Fruit fly (Drosophila melanogaster): ENCODE results near the gene CG34165.

Gene CG34165

dm6 chr2L:14680371-14680899 is 33.1 kb upstream of the CG34165 start:
- TF ChIP-seq Xbp1 (GFP tag; optimal IDR thresholded peaks at IDR 0.05) (no peak), bbx (GFP tag; IDR thresholded peaks at IDR 0.05; ENCODE audit: partially characterized antibody) (no peak), CG14014 (GFP tag; IDR thresholded peaks at IDR 0.05) (no peak), caup (GFP tag; optimal IDR thresholded peaks at IDR 0.05; ENCODE audit: severe bottlenecking) (peak; percentile 2), CTCF (GFP tag; optimal IDR thresholded peaks at IDR 0.05) (no peak), ro (GFP tag; IDR thresholded peaks at IDR 0.05) (no peak), Dref (GFP tag; IDR thresholded peaks at IDR 0.05) (no peak), CG9437 (GFP tag; optimal IDR thresholded peaks at IDR 0.05) (no peak), sens (GFP tag) (peak; percentile 24), CG13894 (tag; optimal IDR thresholded peaks at IDR 0.05) (no peak), CG12104 (GFP tag; optimal IDR thresholded peaks at IDR 0.05) (no peak), rib (GFP tag; IDR thresholded peaks at IDR 0.05) (no peak), Xrp1 (GFP tag; IDR thresholded peaks at IDR 0.05) (no peak), ash1 (GFP tag; optimal IDR thresholded peaks at IDR 0.05) (no peak), lab (GFP tag; optimal IDR thresholded peaks at IDR 0.05) (peak; percentile 10), salm (tag; optimal IDR thresholded peaks at IDR 0.05) (peak; percentile 6), grn (GFP tag; optimal IDR thresholded peaks at IDR 0.05) (no peak), vvl (GFP tag; IDR thresholded peaks at IDR 0.05) (peak; percentile 64), sd (tag; optimal IDR thresholded peaks at IDR 0.05) (peak; percentile 64), pros (GFP tag; optimal IDR thresholded peaks at IDR 0.05) (no peak), chinmo (GFP tag; IDR thresholded peaks at IDR 0.05; ENCODE audit: partially characterized antibody) (peak; percentile 71; the same call in 2 of the 4 replicates), Sry-β (GFP tag; optimal IDR thresholded peaks at IDR 0.05) (no peak), CG13296 (GFP tag; optimal IDR thresholded peaks at IDR 0.05) (peak; percentile 29), Atf6 (GFP tag; IDR thresholded peaks at IDR 0.05) (no peak), CG3726 (GFP tag; IDR thresholded peaks at IDR 0.05) (no peak), CG15269 (tag; optimal IDR thresholded peaks at IDR 0.05) (no peak), CG34224 (GFP tag; IDR thresholded peaks at IDR 0.05; ENCODE audit: partially characterized antibody) (no peak), CG12744 (GFP tag; optimal IDR thresholded peaks at IDR 0.05) (no peak), Fer1 (GFP tag; optimal IDR thresholded peaks at IDR 0.05) (no peak)

DNA sequence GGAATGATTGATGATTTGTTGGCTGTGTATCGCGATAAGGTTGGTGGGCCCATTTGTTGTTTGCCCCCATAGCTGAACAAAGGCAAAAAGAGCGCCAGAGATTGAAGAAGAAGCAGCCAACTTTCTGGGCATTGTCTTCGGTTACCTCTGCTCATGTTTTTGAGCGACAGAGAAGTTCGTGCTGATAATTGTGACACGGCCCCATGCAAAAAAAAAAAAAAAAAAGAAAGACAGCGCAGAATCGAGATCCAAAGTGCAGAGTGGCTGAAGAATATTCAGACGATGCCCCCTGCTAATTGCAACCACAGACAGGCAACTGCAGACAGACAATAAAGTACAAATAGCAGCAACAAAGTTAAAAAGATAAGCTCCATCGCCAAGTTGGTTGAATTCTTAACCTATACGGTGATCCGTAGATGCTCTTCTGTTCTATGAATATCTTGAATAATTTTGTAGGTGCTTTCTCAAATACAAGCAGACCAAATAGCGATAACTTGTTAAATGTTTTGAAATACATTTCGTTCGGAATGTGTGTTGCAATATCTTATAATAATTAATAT is 31.1 kb upstream of the CG34165 start:
- TF ChIP-seq Atf6 (GFP tag; IDR thresholded peaks at IDR 0.05) (0 out of 2 replicates have a peak, but pooled peaks have one; percentile 1), Asciz (GFP tag; optimal IDR thresholded peaks at IDR 0.05) (no peak), Vsx1 (GFP tag; optimal IDR thresholded peaks at IDR 0.05) (no peak), Med (GFP tag) (peak; percentile 41), D19A (tag; optimal IDR thresholded peaks at IDR 0.05) (peak; percentile 46), CG2889 (GFP tag; IDR thresholded peaks at IDR 0.05) (no peak)

- TF ChIP-seq Hand (GFP tag; optimal IDR thresholded peaks at IDR 0.05): no peak
- TF ChIP-seq chm (GFP tag; IDR thresholded peaks at IDR 0.05): no peak
- TF ChIP-seq zen (tag; optimal IDR thresholded peaks at IDR 0.05): peak; percentile 30
- no peak for TF ChIP-seq dan (GFP tag; IDR thresholded peaks at IDR 0.05)
- TF ChIP-seq vvl (GFP tag; IDR thresholded peaks at IDR 0.05): no peak
- 0 out of 2 replicates have a peak, but pooled peaks have one; percentile 48 for TF ChIP-seq CG5953 (GFP tag; IDR thresholded peaks at IDR 0.05)
- 0 out of 2 replicates have a peak, but pooled peaks have one; percentile 7 for TF ChIP-seq Rfx (GFP tag; IDR thresholded peaks at IDR 0.05)
- no peak for TF ChIP-seq CG14860 (GFP tag; IDR thresholded peaks at IDR 0.05; ENCODE audit: partially characterized antibody)
- TF ChIP-seq Ets65A (GFP tag): peak; percentile 81
- TF ChIP-seq crol (GFP tag; IDR thresholded peaks at IDR 0.05): 0 out of 2 replicates have a peak, but pooled peaks have one; percentile 13
- TF ChIP-seq CG13894 (tag; optimal IDR thresholded peaks at IDR 0.05): peak; percentile 54
- TF ChIP-seq Chrac-16 (GFP tag; optimal IDR thresholded peaks at IDR 0.05): no peak
- TF ChIP-seq Doc2 (GFP tag; IDR thresholded peaks at IDR 0.05): no peak
- TF ChIP-seq sna (GFP tag; IDR thresholded peaks at IDR 0.05; ENCODE audit: partially characterized antibody): no peak
- no peak for TF ChIP-seq CG4404 (GFP tag; IDR thresholded peaks at IDR 0.05)
- TF ChIP-seq HLHmδ (GFP tag; optimal IDR thresholded peaks at IDR 0.05): peak; percentile 29
- peak; percentile 75 for TF ChIP-seq CG11696 (GFP tag; IDR thresholded peaks at IDR 0.05)
- no peak for TF ChIP-seq GATAe (GFP tag; conservative IDR thresholded peaks at IDR 0.05)
Measured at dm6 chr2L:14683596-14683995, 30.0 kb upstream of the CG34165 start.

All from whole organism, embryonic.